Fruit fly (Drosophila melanogaster): ENCODE data around the gene yem.

yem gene

DNA sequence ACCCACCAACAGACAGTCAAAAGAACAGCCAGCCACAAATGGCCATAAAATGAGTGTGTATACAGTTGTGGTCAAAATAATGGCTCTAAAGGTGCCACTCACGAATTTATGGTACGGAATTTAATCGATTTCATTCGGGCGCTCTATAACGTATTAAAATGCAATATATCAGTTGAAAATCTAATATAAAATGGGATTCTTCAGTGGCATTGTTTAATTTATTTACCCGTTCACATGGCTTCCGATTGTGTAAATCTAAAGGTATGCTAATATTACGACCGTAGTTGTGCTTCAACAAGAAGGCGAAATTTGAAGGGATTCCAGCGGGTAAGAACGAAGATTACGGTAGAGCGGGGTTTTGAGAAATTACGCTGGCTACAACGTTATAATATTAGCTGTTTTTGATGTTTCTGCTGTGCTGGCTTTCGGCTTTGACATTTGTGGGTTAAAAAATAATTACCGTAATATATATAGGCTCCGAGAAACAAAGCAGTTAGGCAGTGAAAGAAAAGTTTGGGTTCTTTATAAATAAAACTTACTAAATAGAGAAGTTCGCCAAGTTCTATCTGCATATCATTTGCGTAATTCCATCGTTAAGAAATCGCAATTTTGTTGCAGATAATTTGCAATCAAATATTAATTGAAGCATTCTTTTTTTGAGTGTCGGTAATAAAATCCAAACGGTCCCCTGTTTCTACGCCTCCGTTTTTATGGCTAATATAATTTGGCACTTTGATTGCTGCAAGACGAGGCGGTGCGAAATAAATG lies 46.9 kb downstream of the yem start (continued):
- TF ChIP-seq lov (optimal IDR thresholded peaks at IDR 0.05): no peak
- no peak for TF ChIP-seq lov (GFP tag; IDR thresholded peaks at IDR 0.05)
- peak; percentile 38 for TF ChIP-seq CG13894 (tag; optimal IDR thresholded peaks at IDR 0.05)
- TF ChIP-seq pros (GFP tag; optimal IDR thresholded peaks at IDR 0.05): peak; percentile 10
- TF ChIP-seq CG15696 (tag; optimal IDR thresholded peaks at IDR 0.05): no peak
- TF ChIP-seq CG17802 (tag; optimal IDR thresholded peaks at IDR 0.05): no peak
- TF ChIP-seq CG11723 (GFP tag; optimal IDR thresholded peaks at IDR 0.05): no peak
- no peak for TF ChIP-seq Doc3 (GFP tag; IDR thresholded peaks at IDR 0.05; ENCODE audit: partially characterized antibody)
- no peak for TF ChIP-seq CG3838 (GFP tag; optimal IDR thresholded peaks at IDR 0.05)
- TF ChIP-seq CG43689 (GFP tag; IDR thresholded peaks at IDR 0.05): no peak
- no peak for TF ChIP-seq CG17912 (GFP tag; optimal IDR thresholded peaks at IDR 0.05)
- TF ChIP-seq luna (GFP tag; optimal IDR thresholded peaks at IDR 0.05): no peak
- 0 out of 2 replicates have a peak, but pooled peaks have one; percentile 7 for TF ChIP-seq CG32532 (GFP tag; IDR thresholded peaks at IDR 0.05)
- no peak for TF ChIP-seq CG13287 (GFP tag; IDR thresholded peaks at IDR 0.05; ENCODE audit: partially characterized antibody)
- no peak for TF ChIP-seq Ravus (GFP tag; IDR thresholded peaks at IDR 0.05)
- TF ChIP-seq YL-1 (GFP tag; optimal IDR thresholded peaks at IDR 0.05): no peak
- peak; percentile 24 for TF ChIP-seq CG3281 (GFP tag; optimal IDR thresholded peaks at IDR 0.05)
- TF ChIP-seq amos (GFP tag; IDR thresholded peaks at IDR 0.05; ENCODE audit: partially characterized antibody): no peak
- no peak for TF ChIP-seq CG8089 (GFP tag; optimal IDR thresholded peaks at IDR 0.05)
- TF ChIP-seq Dp (GFP tag; optimal IDR thresholded peaks at IDR 0.05): no peak
- TF ChIP-seq fd64A (GFP tag; optimal IDR thresholded peaks at IDR 0.05): no peak
- no peak for TF ChIP-seq nau (GFP tag; optimal IDR thresholded peaks at IDR 0.05)
- TF ChIP-seq CG1602 (GFP tag; optimal IDR thresholded peaks at IDR 0.05): no peak
- peak; percentile 3; the same call in 1 of the 2 replicates for TF ChIP-seq Drgx (GFP tag; IDR thresholded peaks at IDR 0.05)
- no peak for TF ChIP-seq Dll (GFP tag; IDR thresholded peaks at IDR 0.05; ENCODE audit: partially characterized antibody)
- TF ChIP-seq CG1233 (GFP tag; optimal IDR thresholded peaks at IDR 0.05): no peak
- no peak for TF ChIP-seq gro (GFP tag; optimal IDR thresholded peaks at IDR 0.05)
- TF ChIP-seq CG12236 (GFP tag; optimal IDR thresholded peaks at IDR 0.05): no peak
- no peak for TF ChIP-seq GATAe (GFP tag; conservative IDR thresholded peaks at IDR 0.05)
- TF ChIP-seq mam (GFP tag; optimal IDR thresholded peaks at IDR 0.05): no peak
- TF ChIP-seq maf-S (GFP tag; optimal IDR thresholded peaks at IDR 0.05): no peak
- TF ChIP-seq Elba2 (GFP tag; optimal IDR thresholded peaks at IDR 0.05): no peak
- TF ChIP-seq sc (optimal IDR thresholded peaks at IDR 0.05): no peak
- no peak for TF ChIP-seq sc (GFP tag; optimal IDR thresholded peaks at IDR 0.05)
- no peak for TF ChIP-seq vfl (GFP tag; optimal IDR thresholded peaks at IDR 0.05)
- TF ChIP-seq CG8290 (GFP tag; optimal IDR thresholded peaks at IDR 0.05): no peak
- peak in 1 of 2 experiments; percentile 9 for TF ChIP-seq CG8290 (tag; optimal IDR thresholded peaks at IDR 0.05)
- TF ChIP-seq Bdp1 (GFP tag; optimal IDR thresholded peaks at IDR 0.05): no peak
- peak; percentile 31 for TF ChIP-seq lab (GFP tag; optimal IDR thresholded peaks at IDR 0.05)
- TF ChIP-seq az2 (GFP tag; optimal IDR thresholded peaks at IDR 0.05): no peak
- TF ChIP-seq CG14014 (GFP tag; IDR thresholded peaks at IDR 0.05): 0 out of 2 replicates have a peak, but pooled peaks have one; percentile 6
- peak; percentile 35; the same call in 1 of the 2 replicates for TF ChIP-seq Ada2b (GFP tag; IDR thresholded peaks at IDR 0.05)
- TF ChIP-seq Ets65A (GFP tag): peak; percentile 77
- no peak for TF ChIP-seq jigr1 (GFP tag; IDR thresholded peaks at IDR 0.05)
- no peak for TF ChIP-seq Bteb2 (GFP tag; optimal IDR thresholded peaks at IDR 0.05)
- no peak for TF ChIP-seq bowl (GFP tag; IDR thresholded peaks at IDR 0.05)
- TF ChIP-seq zfh1 (GFP tag; IDR thresholded peaks at IDR 0.05): no peak
- TF ChIP-seq Tbp (GFP tag; optimal IDR thresholded peaks at IDR 0.05): no peak
- peak; percentile 55 for TF ChIP-seq slbo (GFP tag; IDR thresholded peaks at IDR 0.05)
- TF ChIP-seq ssp (GFP tag; IDR thresholded peaks at IDR 0.05): no peak
- TF ChIP-seq gt (GFP tag; IDR thresholded peaks at IDR 0.05): no peak
- no peak for TF ChIP-seq Ets97D (GFP tag; optimal IDR thresholded peaks at IDR 0.05)

Measured in whole organism, embryonic.